Fruit fly (Drosophila melanogaster) whole organism: Measurements from ENCODE around the gene Klp61F.
"Not testable (repeated sequence)": the region's sequence is repeated elsewhere in the genome, so short reads cannot be mapped to it uniquely, and the experiment has no call there.

ENCODE experiments used
- CG8478 ChIP-seq: fragments of >200 bp; optimal IDR thresholded peaks from 2 replicates; lab custom pipeline; 2018; ENCODE audit warnings: inconsistent platforms
- Dll ChIP-seq: fragments of >200 bp; optimal IDR thresholded peaks from 2 replicates; lab custom pipeline; 2017
- EcR ChIP-seq, 2 experiments: fragments of >200 bp; optimal IDR thresholded peaks; 2 replicates each; lab custom pipeline; 2017; ENCODE audit warnings: missing biosample characterization in 2 of 2, missing genetic modification characterization in 2 of 2, missing genetic modification reagents in 2 of 2
- pan ChIP-seq: fragments of >200 bp; optimal IDR thresholded peaks from 2 replicates; lab custom pipeline; 2017
- psq ChIP-seq: fragments of >200 bp; optimal IDR thresholded peaks from 2 replicates; lab custom pipeline; 2017
- usp ChIP-seq: fragments of >200 bp; optimal IDR thresholded peaks from 2 replicates; lab custom pipeline; 2017; ENCODE audit warnings: missing biosample characterization, missing genetic modification characterization, mixed read lengths

The Klp61F gene

dm6 chr3L:1245810-1246209, at the start of gene Klp61F:
Gene Klp61F (minus strand): TSS chr3L:1245910.
- not testable (repeated sequence) for TF ChIP-seq EcR (GFP tag; optimal IDR thresholded peaks at IDR 0.05; lab: Kevin White, UChicago); pan (lab: Kevin White, UChicago); CG8478 (lab: Kevin White, UChicago)

- TF ChIP-seq usp (GFP tag; lab: Kevin White, UChicago): no peak
- TF ChIP-seq pan (lab: Kevin White, UChicago): no peak
- no peak for TF ChIP-seq psq (lab: Kevin White, UChicago)
- TF ChIP-seq Dll (lab: Kevin White, UChicago): no peak
- TF ChIP-seq CG8478 (lab: Kevin White, UChicago): no peak
- TF ChIP-seq EcR (GFP tag; optimal IDR thresholded peaks at IDR 0.05; lab: Kevin White, UChicago): no peak
These were observed 49.1 kb upstream of the Klp61F start for dm6 chr3L:1294835-1295234.

dm6 chr3L:1280890-1281622, 35.3 kb upstream of the Klp61F start:
- TF ChIP-seq pan (lab: Kevin White, UChicago): no peak
- TF ChIP-seq Dll (lab: Kevin White, UChicago): no peak
- TF ChIP-seq EcR (GFP tag; optimal IDR thresholded peaks at IDR 0.05; lab: Kevin White, UChicago): no peak

dm6 chr3L:1279685-1280084, 34.0 kb upstream of the Klp61F start:
- TF ChIP-seq pan (lab: Kevin White, UChicago): no peak
- no peak for TF ChIP-seq psq (lab: Kevin White, UChicago)

DNA sequence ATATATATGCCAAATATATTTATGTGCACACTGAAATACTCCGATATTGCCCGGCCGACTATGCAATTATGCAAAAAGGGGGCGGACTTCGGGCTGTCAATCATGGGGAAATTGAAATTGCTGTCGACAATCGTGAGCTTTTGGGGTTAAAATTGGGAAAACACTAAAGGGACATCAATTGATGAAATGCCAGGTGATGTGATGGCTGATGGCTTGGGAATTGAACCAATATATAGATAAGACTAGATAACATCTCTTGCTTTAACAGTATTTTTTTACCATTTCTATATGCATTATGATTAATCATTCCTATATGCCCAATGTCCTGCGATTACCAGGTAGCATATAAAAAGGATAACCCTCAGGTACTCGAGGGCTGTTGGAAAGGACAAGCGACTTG, 32.2 kb upstream of the Klp61F start:
- no peak for TF ChIP-seq pan (lab: Kevin White, UChicago)

dm6 chr3L:1275767-1276166, 30.1 kb upstream of the Klp61F start, which contains the start of gene CG32333:
Gene CG32333 (plus strand): TSS chr3L:1275956.
- TF ChIP-seq usp (GFP tag; lab: Kevin White, UChicago) (no peak), EcR (GFP tag; optimal IDR thresholded peaks at IDR 0.05; lab: Kevin White, UChicago) (no peak), CG8478 (lab: Kevin White, UChicago) (no peak), Dll (lab: Kevin White, UChicago) (no peak), pan (lab: Kevin White, UChicago) (no peak), psq (lab: Kevin White, UChicago) (no peak)

DNA sequence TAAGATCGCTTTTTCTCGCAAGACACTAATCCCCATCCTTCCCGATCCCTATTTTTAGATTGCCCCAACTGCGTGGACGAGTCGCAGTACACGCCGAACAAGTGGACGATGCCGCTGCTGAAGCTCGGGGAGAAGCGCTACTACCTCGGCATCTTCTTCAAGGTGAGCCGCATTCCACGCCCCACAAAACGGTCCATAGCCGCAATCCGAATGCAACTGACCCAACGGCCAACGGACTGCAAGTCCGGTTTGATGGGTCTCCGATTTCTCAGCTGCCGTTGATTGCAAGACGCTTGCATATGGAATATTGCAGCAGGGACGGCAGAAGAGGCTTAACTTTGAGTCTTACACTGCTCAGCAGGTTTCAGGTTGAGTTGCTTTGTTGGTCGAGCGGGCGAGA, 23.3 kb upstream of the Klp61F start:
- TF ChIP-seq CG8478 (lab: Kevin White, UChicago): no peak
- TF ChIP-seq pan (lab: Kevin White, UChicago): no peak
- no peak for TF ChIP-seq usp (GFP tag; lab: Kevin White, UChicago)
- no peak for TF ChIP-seq Dll (lab: Kevin White, UChicago)
- no peak for TF ChIP-seq EcR (GFP tag; optimal IDR thresholded peaks at IDR 0.05; lab: Kevin White, UChicago)

dm6 chr3L:1265423-1266002, 19.8 kb upstream of the Klp61F start:
- TF ChIP-seq usp (GFP tag; lab: Kevin White, UChicago) (no peak), Dll (lab: Kevin White, UChicago) (no peak), EcR (GFP tag; optimal IDR thresholded peaks at IDR 0.05; lab: Kevin White, UChicago) (no peak), psq (lab: Kevin White, UChicago) (no peak), pan (lab: Kevin White, UChicago) (no peak), CG8478 (lab: Kevin White, UChicago) (no peak)

DNA sequence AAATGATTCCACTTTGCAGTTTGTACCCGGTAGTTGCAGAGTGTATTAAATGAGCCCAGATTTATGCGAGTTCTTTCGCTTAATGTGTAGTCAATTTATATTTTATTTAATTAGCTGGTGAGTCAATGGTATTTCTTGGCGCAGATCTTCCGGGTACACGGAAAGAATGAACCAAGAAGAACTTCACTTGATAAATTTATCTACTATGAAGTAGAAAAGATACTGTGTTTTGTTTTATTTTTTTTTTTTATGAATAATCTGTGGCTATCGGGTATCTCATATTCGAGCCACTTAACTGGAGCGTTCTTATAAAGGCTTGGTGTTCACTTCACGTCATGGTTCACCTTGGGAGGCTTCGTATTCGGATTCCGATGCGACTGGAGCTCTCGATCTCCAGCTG, 19.3 kb upstream of the Klp61F start:
- TF ChIP-seq Dll (lab: Kevin White, UChicago): no peak
- peak; percentile 57 for TF ChIP-seq pan (lab: Kevin White, UChicago)
- TF ChIP-seq EcR (GFP tag; optimal IDR thresholded peaks at IDR 0.05; lab: Kevin White, UChicago): no peak
- no peak for TF ChIP-seq usp (GFP tag; lab: Kevin White, UChicago)

- TF ChIP-seq usp (GFP tag; lab: Kevin White, UChicago): no peak
- no peak for TF ChIP-seq pan (lab: Kevin White, UChicago)
- no peak for TF ChIP-seq psq (lab: Kevin White, UChicago)
- TF ChIP-seq CG8478 (lab: Kevin White, UChicago): no peak
- TF ChIP-seq Dll (lab: Kevin White, UChicago): no peak
- no peak for TF ChIP-seq EcR (GFP tag; optimal IDR thresholded peaks at IDR 0.05; lab: Kevin White, UChicago)
These were observed 12.8 kb upstream of the Klp61F start for dm6 chr3L:1258547-1258946.

DNA sequence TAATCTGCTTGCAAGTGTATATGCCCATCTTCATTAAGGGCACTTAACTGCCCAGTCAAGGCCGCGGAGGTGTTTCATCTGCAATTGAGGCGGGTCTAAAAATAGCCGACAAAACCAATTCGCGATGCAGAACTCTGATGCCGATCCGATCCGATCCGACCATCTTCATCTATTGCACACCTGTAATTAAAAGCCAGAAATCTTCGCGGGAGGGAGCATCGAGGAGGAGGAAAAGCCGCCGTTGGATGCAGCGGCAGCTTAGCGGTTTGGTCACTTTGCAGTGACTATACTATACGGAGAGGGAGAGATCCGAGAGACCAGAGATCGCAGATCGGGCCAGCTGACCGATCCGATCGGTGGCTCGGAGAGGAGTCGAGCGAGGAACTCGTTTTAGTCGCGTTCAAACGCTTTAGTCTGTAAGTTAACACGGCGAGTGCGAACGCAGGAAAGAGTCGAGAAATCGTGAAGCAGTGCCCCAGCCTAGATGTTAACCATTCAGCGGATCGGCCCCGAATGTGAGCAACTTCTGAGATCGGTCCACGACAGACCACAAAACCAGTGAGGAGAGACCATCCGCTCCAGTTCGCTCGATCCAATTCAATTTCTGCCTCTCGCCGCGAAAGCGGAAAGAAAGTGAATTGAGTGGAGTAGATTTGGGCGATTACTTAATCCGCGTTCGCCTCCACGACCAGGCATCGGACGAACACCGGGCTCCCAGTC, 10.5 kb upstream of the Klp61F start, which contains the start of gene tfc:
Gene tfc, plus strand, starts transcription at position 389 of the 720 bp plus-strand sequence.
- TF ChIP-seq Dll (lab: Kevin White, UChicago) (no peak), EcR (GFP tag; optimal IDR thresholded peaks at IDR 0.05; lab: Kevin White, UChicago) (no peak), CG8478 (lab: Kevin White, UChicago) (no peak), pan (lab: Kevin White, UChicago) (no peak), psq (lab: Kevin White, UChicago) (no peak), usp (GFP tag; lab: Kevin White, UChicago) (no peak)
